Worm (Caenorhabditis elegans) whole organism, dauer: ENCODE results near the gene fbxa-99.
"Not testable (repeated sequence)": the region's sequence is repeated elsewhere in the genome, so short reads cannot be mapped to it uniquely, and the experiment has no call there.

Source experiments
- unc-62 ChIP-seq: sonication (generic microtip); optimal IDR thresholded peaks from 2 replicates; lab custom pipeline; 2017; ENCODE audit warnings: missing biosample characterization, missing genetic modification reagents, missing genetic modification characterization

Gene fbxa-99

DNA sequence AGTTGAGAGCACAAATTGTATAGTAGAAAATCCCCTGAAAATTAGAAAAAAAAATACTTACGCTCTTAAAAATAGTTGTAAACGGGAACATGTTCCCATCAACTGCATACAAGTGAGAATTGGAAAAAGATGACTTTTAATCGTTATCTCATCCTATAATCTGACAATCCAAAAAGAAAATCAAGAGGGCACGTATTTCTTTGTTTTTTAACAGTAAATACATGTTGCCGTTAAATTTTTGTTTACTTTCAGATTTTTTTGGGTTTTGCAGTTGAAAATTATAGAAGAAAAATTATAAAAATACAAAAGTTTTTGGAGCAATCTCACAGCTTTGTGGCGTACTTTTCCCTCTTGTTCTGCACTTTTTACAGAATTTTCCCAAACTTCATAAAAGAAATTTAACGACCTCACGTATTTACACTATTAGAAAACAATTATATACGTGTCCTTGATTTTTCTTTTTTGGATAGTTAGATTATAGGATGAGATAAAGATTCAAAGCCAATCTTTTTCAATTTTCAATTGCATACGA, 14.1 kb upstream of the fbxa-99 start, which contains the start of the genes C06C6.9 and C06C6.8:
TSS of gene C06C6.9 (minus strand) at position 101 of the 532 bp plus-strand sequence.
TSS of gene C06C6.8 (plus strand) at position 482 of the 532 bp plus-strand sequence.
- no peak for TF ChIP-seq unc-62 (GFP tag; lab: Kevin White, UChicago)

DNA sequence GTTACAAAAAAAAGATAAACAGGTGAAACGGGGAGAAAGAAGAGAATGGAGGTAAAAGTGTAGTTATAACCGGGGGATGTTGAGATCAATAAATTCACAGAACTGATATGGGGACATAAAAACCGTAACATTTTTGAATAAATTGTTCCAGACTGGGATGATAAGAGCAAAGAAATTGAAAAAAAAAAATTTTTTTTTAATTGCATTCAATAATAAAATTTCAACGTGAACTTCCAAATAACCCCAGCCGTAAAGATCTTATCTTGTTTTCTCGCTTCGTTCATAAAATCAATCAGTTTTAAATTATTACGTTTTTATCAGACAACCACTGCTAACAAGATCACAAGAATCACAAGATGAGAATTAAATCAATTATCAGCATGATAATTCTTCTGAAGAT, 9.2 kb upstream of the fbxa-99 start, which contains the start of gene C06C6.7:
TSS of gene C06C6.7 (plus strand) at position 301 of the 400 bp plus-strand sequence.
- TF ChIP-seq unc-62 (GFP tag; lab: Kevin White, UChicago): not testable (repeated sequence)

DNA sequence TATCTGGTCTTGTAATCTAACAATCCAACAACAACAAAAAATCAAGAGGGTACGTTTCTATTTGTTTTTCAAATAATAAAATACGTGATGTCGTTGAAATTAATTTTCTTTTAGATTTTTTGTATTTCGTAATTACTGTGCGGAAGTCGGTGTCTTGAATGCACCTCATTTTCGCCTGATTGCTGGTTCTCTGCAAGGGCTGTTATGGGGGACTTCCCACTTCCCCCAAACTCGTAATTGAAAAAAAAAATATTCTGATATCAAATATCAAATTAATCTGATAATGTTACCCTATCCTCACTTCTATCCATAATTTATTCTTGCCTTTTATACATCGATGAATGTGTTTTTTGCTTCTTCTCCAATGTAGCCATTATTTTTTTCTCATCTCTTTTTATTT, 5.4 kb upstream of the fbxa-99 start, which contains the start of gene F36G9.15:
TSS of gene F36G9.15 (minus strand) at position 101 of the 400 bp plus-strand sequence.
- no peak for TF ChIP-seq unc-62 (GFP tag; lab: Kevin White, UChicago)

DNA sequence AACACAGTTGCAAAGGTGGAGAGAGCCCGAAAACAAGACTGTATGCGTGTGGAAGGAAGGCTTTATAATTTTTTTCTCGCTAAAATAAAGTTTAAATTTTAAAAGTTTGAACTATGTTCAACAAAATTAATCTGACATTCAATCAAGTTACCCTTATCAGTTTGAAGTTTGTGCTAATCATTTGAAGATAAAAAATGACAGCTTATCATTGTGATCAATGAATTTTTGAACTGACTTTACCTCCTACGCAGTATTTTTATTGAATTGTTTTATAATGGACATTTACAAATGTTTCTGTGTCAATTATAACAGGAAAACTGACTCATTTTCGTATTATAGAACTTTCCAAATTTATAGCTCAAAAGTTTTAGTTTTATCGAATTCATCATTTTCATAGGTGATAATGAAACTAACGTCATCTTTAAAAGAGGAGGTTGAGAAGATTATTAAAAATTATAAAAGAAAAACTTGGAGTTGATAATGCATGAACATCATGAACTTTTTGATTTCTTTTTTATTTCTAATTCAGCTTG, 4.4 kb downstream of the fbxa-99 start, which contains the start of gene oac-20:
TSS of gene oac-20 (plus strand) at position 483 of the 533 bp plus-strand sequence.
- no peak for TF ChIP-seq unc-62 (GFP tag; lab: Kevin White, UChicago)

DNA sequence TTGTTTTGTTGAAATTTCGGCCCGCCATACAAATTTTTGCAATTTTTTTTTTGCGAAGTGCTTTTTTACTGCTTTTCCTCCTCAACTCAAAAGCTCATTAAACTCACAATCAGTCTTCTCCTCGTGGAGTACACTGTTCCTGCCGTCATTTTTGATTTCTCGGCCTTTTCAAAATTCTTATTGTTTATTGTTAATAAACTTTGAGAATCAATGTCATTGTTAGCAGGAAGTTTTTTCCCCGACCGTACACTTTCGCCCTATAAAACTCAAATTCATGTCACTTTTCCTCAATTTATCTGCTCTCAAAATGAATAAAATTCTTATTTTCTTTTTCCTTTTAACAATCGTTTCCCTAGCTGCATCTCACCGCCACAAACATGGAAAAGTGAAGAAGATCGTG, 6.8 kb downstream of the fbxa-99 start, which contains the start of gene clec-232:
TSS of gene clec-232 (plus strand) at position 301 of the 400 bp plus-strand sequence.
- TF ChIP-seq unc-62 (GFP tag; lab: Kevin White, UChicago): no peak

DNA sequence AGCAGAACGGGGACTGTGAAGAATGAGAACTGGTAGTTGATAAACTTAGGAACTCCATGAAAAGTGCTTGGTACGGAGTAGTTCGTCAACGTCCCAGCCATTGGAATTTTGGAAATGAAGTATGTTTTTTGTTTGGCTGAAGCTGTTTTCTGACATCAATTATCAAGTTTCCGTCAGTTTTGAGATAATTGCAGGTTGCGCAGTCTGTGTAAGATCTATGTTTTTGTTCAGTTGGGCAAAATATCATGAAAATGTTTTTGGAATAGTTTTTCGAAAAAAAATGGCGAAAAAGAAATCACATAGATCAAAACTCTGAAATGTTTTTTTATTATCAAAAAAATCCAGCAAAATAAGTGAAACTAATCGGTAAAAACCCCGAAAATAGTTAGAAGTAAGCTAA, 7.8 kb downstream of the fbxa-99 start, which contains the start of gene sru-22:
TSS of gene sru-22 (minus strand) at position 101 of the 400 bp plus-strand sequence.
- TF ChIP-seq unc-62 (GFP tag; lab: Kevin White, UChicago): no peak

DNA sequence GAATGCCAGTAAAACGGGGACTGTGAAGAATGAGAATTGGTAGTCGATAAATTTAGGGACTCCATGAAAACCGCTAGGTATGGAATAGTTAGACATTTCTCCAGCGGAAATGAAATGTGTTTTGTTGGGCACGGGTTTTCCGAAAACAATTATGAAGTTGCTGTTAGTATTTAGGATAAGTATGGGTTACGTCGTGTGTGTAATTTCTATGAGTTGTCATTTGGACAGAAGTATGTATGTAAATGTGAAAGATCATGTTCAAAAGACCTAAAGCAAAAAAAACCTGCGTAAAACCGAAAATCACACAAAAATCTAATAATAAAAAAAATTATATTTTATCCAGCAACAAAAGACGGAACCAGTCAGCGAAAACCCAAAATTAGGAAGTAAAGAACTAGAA, 10.2 kb downstream of the fbxa-99 start, which contains the start of gene sru-23:
TSS of gene sru-23 (minus strand) at position 101 of the 400 bp plus-strand sequence.
- TF ChIP-seq unc-62 (GFP tag; lab: Kevin White, UChicago): no peak

DNA sequence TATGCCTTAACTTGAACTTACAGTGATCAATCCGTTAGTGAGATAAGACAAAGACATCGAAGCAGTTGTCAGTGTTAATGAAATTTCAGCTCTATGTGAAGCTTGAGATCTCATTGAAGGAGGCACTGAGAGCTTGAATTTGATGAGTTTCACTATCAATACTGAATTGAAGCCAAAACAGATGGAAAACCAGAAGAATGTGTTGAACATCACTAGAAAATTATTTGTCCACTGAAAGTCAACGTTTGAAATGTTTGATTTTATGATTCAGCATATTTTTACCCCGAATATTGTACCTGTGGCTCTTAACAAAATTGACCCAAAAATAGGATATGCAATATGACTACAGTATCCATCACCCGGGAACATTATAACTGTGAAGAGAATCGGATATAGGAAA, 11.8 kb downstream of the fbxa-99 start:
- no peak for TF ChIP-seq unc-62 (GFP tag; lab: Kevin White, UChicago)

DNA sequence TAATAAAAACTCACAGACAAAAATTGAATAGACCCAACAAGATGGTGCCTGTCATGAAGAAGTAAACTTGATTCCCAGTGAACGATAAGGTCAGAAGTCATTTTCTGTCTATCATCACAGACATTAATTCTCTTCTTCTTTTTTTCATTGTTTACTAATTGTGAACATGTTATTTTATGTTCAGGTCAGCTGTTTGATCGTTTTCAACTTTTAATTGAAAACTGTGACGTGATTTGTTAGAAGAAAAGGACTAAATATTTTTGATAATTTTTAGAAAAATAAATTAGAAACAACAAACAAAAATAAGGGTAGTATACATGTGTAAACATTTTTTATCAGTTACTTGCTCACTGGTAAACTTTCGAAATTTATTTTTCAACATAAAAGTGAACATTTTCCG, 13.0 kb downstream of the fbxa-99 start, which contains the start of gene F36G9.7:
TSS of gene F36G9.7 (minus strand) at position 101 of the 400 bp plus-strand sequence.
- TF ChIP-seq unc-62 (GFP tag; lab: Kevin White, UChicago): no peak

DNA sequence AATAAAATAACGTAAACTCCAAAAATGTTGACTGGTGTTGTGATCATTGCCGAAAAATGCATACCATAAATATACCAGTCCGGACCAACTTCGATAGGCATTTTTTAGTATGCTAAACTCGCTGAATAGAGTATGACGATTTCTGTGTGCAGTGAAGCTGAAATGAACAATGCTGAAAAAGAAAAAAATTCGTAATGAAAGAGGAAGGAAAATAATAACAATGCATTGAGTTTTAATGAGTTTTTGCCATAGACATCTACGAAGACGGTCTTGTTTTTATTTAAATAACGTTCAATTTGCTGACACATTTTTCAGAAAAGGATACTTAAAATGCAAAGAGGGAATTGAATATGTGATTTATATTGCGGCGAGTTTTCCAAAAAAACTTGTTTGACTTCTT, 15.1 kb downstream of the fbxa-99 start, which contains the start of gene sri-1:
TSS of gene sri-1 (minus strand) at position 101 of the 400 bp plus-strand sequence.
- no peak for TF ChIP-seq unc-62 (GFP tag; lab: Kevin White, UChicago)

DNA sequence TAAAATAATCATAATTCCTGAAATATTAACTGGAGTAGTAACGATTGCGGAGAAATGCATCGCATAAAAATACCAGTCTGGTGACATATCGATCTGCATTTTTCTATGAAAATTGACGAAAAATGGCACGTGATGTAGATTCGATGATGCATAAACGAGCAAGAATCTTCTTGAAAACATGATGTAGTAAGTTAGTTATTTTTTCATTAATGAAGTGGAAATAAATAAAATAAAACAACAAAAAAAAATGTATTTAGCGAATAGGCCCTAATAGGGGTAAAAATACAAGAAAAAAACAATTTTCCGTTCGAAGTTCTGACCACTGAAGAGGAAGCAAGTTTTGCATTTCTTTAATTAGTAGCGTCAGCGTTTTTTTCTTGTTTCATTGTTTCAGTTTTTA, 17.5 kb downstream of the fbxa-99 start, which contains the start of gene sri-2:
TSS of gene sri-2 (minus strand) at position 101 of the 400 bp plus-strand sequence.
- TF ChIP-seq unc-62 (GFP tag; lab: Kevin White, UChicago): no peak

DNA sequence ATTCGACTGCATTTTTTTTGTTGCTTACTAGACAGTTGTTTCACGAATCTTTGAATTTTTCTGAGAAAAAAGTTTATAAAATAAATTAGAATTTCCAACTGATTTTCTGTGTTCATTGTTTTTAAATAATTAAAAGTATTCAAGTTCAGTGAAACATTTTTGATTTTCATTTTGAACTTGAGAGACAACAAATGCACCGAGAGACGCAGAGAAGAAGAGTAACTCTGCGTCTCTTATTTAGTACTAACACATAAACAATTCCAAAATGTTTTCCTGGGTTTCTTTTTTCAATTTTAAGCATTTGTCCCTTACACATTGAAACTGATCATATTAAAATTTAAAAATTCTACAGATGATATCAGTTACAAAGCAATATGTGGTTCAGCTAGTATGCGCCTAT, 23.2 kb downstream of the fbxa-99 start:
- no peak for TF ChIP-seq unc-62 (GFP tag; lab: Kevin White, UChicago)

DNA sequence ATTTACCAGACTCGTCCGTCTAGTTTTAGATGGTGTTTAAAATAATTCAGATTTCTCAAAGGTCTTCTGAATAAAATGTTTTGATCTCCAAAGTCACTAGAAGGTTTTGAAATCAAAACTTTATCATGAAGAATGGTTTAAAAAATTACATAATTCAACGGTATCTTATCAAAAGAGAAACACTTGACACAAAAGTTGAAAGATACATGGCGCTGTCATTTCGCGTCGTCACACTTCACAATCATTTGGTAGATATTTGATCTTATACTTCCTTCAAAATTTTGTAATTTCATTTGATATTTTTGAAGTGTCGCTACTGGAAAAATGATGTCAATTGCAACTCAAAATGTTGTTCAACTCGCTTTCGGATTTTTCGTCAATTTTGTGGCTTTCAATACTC, 25.6 kb downstream of the fbxa-99 start, which contains the start of gene F36G9.3:
TSS of gene F36G9.3 (plus strand) at position 301 of the 400 bp plus-strand sequence.
- TF ChIP-seq unc-62 (GFP tag; lab: Kevin White, UChicago): no peak

DNA sequence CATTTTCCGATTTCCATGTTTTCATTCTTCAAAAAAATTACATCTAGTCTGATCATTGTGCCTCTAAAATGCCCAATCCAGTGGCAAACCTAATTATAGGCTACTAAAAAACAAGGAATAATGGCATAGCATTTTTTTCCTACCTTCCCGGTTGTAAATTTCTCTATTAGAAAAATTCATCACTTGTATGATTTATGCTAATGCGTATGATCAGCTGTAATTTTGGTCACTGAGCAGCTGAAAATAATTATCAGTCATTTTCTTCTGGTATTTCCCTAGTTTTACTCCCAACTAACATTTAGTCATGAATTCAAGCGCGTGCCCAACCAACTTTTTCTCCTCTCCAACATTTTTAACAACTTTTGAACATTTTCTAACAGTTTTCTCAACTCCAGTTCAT, 27.2 kb downstream of the fbxa-99 start, which contains the start of gene srh-186:
TSS of gene srh-186 (plus strand) at position 301 of the 400 bp plus-strand sequence.
- no peak for TF ChIP-seq unc-62 (GFP tag; lab: Kevin White, UChicago)

DNA sequence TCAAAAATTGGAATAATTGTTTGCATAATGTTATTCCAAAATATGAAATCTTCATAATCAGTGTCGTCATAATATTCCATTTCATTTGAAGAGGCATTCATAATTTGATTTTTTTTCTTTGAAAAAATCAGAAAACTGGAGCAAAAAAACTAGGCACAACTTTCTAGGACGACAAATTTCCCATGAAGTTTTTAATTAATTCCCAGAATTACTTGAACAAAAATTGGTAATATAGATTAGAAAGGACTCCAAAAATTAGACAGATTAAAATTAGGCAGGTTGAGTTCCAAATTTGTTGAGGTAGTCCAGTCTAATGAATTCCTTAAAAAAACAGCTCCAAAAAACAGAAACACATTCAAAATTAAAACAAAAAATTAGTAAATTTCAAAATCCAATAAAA, 27.7 kb downstream of the fbxa-99 start, which contains the start of gene srw-57:
TSS of gene srw-57 (minus strand) at position 101 of the 400 bp plus-strand sequence.
- TF ChIP-seq unc-62 (GFP tag; lab: Kevin White, UChicago): no peak

DNA sequence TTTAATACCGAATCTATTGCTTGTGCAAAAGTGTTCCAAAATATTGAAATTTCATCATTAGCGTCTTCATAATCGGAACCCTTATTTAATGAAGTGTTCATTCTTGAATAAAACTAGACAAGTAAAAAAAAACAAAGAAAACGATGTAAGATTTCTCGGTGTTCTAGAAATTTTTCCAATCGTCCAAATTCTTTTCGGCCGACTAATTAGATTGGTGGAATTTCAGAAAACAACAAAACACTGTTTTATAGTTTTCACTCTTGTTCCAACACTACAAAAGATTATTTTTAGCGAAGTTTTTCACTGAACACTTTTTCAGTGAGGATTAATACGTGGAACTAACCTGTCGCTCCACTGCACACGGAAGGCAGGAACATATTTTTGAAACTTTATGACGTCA, 29.9 kb downstream of the fbxa-99 start, which contains the start of gene srw-56:
TSS of gene srw-56 (minus strand) at position 101 of the 400 bp plus-strand sequence.
- no peak for TF ChIP-seq unc-62 (GFP tag; lab: Kevin White, UChicago)
